Worm (Caenorhabditis elegans): ENCODE measurements around the gene srx-46.

- TF ChIP-seq nhr-28 (tag; optimal IDR thresholded peaks at IDR 0.05) (no peak), mdl-1 (tag; optimal IDR thresholded peaks at IDR 0.05) (no peak), nhr-12 (tag; optimal IDR thresholded peaks at IDR 0.05) (no peak), fkh-2 (tag; optimal IDR thresholded peaks at IDR 0.05) (no peak), zag-1 (tag; optimal IDR thresholded peaks at IDR 0.05) (no peak), ceh-9 (tag; optimal IDR thresholded peaks at IDR 0.05) (no peak), elt-3 (tag; optimal IDR thresholded peaks at IDR 0.05) (no peak), snpc-4 (tag; optimal IDR thresholded peaks at IDR 0.05) (no peak)
These were observed 6.2 kb upstream of the srx-46 start, which contains the start of the genes K07B1.7 and try-5 for ce11 chrV:9346804-9347203.

All from whole organism, L3 larva.